Worm (Caenorhabditis elegans) whole organism, L4/young adult: ENCODE results near the gene lat-1.
A peak's percentile ranks its signal among the peaks of the same experiment; 100 is the strongest.

Experiments
- W03F9.2 ChIP-seq: fragments of 150-350 bp; optimal IDR thresholded peaks from 2 replicates; lab custom pipeline; 2014; ENCODE audit warnings: missing biosample characterization, missing genetic modification characterization
- dao-5 ChIP-seq: sonication (generic microtip); optimal IDR thresholded peaks from 2 replicates; lab custom pipeline; 2016; ENCODE audit warnings: missing genotype, missing genetic modification characterization, moderate library complexity, missing compliant biosample characterization
- him-1 ChIP-seq: sonication (generic microtip); optimal IDR thresholded peaks from 2 replicates; lab custom pipeline; 2016; ENCODE audit warnings: missing genotype, missing genetic modification reagents, missing genetic modification characterization, missing compliant biosample characterization

The lat-1 gene

ce11 chrII:8883559-8883958, 13.1 kb upstream of the lat-1 start, which contains the start of gene rha-1:
Gene rha-1, minus strand, starts transcription at chrII:8883659.
- TF ChIP-seq W03F9.2 (tag; lab: Kevin White, UChicago) (no peak), dao-5 (tag; lab: Kevin White, UChicago) (no peak), him-1 (tag; lab: Kevin White, UChicago) (no peak)

DNA sequence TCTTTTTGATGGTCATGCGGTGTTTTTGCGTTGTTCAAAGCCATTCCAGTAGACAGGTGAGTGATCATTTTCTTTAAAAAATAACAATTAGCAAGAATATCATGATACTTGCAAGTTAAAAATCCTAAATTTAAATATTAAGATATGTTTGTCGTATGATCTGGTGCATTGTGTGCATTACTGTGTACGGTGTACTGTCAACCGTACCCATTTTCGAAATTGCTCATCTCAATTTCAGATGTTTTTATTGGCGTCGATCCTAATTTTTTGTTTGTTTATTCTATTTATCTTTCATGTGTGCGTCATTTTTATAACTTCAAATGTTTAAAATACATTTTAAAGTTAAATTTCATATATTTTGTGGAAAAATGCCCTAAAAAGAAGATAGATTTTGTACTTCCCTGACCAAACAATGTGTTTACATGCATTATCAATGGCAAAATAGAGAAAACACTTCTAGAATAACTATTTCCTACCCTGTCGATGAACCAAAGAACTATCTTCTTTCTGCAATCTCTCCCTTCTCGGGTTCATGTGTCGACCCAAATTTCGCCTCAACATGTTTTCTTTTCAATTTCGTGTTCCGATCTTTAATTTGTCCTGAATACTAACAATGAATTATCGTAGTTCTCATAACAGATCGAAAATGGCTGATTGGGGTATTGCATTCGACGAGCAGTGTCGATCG, 12.2 kb upstream of the lat-1 start, which contains the start of the genes T07D4.5 and ddx-19:
Gene T07D4.5, minus strand, starts transcription at position 71 of the 688 bp plus-strand sequence.
Gene ddx-19, plus strand, starts transcription at position 638 of the 688 bp plus-strand sequence.
- TF ChIP-seq dao-5 (tag; lab: Kevin White, UChicago), result no peak
- no peak for TF ChIP-seq him-1 (tag; lab: Kevin White, UChicago)
- peak; percentile 28 for TF ChIP-seq W03F9.2 (tag; lab: Kevin White, UChicago)

DNA sequence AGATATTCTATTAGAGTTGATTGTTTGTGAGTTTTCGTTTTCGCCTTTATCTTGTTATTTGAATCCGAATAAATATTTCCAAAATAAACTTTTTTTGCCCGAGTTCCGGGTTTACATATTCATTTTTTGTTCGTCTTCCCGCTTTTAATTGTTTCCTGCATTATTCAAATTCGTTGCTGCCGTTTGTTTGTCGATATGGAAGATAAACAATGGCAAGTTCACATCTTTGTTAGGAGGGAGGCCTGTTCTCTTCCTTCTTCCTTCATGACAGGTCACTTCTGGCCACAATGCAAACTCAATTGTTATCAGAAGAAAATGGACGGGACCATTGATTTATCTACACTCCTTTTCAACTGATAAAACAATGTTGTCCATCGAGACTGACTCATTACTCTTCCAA, 7.1 kb upstream of the lat-1 start:
- TF ChIP-seq dao-5 (tag; lab: Kevin White, UChicago) (no peak), W03F9.2 (tag; lab: Kevin White, UChicago) (no peak), him-1 (tag; lab: Kevin White, UChicago) (no peak)

DNA sequence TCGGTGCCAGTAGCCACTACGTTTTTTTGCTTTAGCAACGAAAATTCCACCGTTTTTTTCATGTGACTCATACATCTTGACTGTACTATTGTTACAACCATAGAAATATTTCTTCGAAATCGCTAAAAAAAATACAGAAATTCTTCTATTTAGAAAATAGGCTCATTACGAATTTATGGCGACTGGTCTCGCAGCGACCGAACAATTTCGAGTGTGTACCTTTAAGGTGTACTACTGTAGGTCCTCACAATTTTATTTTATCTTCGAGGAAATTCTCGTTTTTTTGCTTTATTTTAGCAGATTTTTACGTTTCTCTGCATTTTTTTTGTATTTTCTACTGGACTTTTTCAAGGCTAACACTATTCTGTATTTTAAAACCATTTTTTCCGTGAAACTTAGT, 6.6 kb upstream of the lat-1 start:
- TF ChIP-seq W03F9.2 (tag; lab: Kevin White, UChicago), result peak; percentile 37
- TF ChIP-seq dao-5 (tag; lab: Kevin White, UChicago), result no peak

ce11 chrII:8890530-8890929, 6.1 kb upstream of the lat-1 start:
- no peak for TF ChIP-seq him-1 (tag; lab: Kevin White, UChicago)
- TF ChIP-seq dao-5 (tag; lab: Kevin White, UChicago), result no peak
- TF ChIP-seq W03F9.2 (tag; lab: Kevin White, UChicago), result no peak

DNA sequence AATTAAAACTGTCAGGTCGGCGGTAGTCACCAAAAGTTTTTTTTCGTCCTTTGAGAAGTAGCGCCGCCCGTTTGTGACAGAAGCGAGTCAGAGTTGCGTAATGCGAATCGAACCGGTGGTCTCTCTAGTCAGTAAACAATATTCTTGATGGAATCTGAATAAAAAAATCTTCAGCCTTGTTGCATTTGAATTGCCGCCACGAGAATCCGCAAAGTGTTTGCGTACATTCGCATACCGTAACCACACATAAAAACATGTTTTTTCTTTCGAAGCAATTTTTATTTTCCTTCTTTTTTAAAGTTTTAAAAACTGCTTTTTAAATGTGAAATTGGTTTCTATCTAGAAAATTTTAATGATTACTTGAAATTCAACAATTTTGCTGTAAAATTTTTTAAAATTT, 5.6 kb upstream of the lat-1 start:
- TF ChIP-seq W03F9.2 (tag; lab: Kevin White, UChicago), result no peak
- no peak for TF ChIP-seq him-1 (tag; lab: Kevin White, UChicago)
- no peak for TF ChIP-seq dao-5 (tag; lab: Kevin White, UChicago)

DNA sequence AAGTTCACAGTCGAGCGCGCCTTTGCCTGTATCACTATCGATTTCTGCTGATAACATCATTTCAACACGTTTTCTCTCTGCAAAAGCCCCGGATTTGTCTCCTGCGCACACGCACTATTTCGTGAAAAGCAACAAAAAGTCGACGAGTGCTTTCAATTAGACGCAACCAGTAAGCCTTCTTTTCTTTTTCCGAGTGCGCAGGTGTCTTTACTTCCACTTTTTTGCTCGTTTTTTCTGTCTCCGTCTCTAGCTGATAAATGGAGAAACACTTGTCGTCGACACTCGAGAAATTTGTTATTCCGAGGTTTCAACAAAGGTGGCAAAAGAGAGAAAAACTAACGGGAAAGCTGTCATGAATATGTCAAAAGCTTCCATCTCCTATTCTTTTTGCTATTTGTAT, 5.0 kb upstream of the lat-1 start:
- TF ChIP-seq W03F9.2 (tag; lab: Kevin White, UChicago), result no peak
- no peak for TF ChIP-seq dao-5 (tag; lab: Kevin White, UChicago)
- TF ChIP-seq him-1 (tag; lab: Kevin White, UChicago), result no peak

DNA sequence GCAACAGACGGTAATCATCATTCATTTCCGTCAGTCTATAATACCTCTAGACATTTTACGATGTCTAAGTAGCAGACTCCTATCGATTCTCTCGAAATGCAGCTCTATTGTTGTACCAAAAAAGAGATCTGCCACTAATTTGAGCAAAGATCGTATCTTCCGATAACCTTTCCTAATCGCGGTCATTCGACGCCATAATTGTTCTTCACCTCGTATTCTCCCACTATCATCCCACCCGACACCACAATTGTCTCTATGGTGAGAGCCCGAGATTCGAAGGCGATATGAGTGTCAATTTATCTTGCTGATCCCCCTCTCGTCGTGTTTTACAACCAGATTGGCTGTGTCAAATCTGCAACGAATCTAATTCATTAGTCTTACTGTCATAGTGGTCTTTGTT, 1.2 kb upstream of the lat-1 start:
- TF ChIP-seq him-1 (tag; lab: Kevin White, UChicago) (no peak), W03F9.2 (tag; lab: Kevin White, UChicago) (no peak), dao-5 (tag; lab: Kevin White, UChicago) (no peak)

DNA sequence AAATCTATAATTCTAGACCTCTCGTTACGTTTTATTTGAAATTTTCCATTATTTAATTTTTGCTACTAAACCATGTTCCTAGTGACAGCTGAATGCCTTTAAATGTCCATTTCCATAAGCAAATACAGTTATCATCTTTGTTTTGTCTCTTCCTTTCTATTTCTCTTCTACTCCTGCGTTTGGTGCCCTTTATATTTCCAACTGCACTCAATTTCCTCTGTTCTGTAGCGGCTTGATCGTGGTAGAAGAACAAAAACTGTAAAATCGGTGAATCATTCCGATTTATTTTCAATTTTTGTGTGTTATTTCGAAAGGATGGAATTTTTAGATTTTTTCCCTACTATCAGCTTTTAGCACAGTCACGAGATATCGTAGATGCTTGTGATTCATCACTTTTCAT, 746 bp upstream of the lat-1 start:
- TF ChIP-seq him-1 (tag; lab: Kevin White, UChicago) (no peak), W03F9.2 (tag; lab: Kevin White, UChicago) (no peak), dao-5 (tag; lab: Kevin White, UChicago) (no peak)

DNA sequence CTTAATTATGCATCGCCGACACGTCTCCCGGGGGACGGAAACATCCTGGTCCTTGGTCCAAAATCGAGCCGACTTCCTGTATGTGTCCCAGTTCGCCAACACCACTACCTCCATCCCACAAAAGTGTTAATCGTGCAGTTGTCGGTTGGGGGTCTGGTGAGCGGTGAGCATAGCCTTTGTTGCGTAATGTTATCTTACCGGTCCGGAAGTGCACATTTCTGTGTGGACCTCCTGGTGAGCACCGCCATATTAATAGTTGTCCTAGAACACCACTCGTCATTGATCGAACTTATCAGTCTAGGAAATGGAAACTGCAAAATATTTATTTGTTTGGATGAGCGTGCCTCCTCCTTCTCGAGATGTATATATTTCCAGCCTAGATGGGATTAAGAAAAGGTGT, 603 bp downstream of the lat-1 start:
- TF ChIP-seq him-1 (tag; lab: Kevin White, UChicago) (no peak), dao-5 (tag; lab: Kevin White, UChicago) (no peak), W03F9.2 (tag; lab: Kevin White, UChicago) (no peak)

DNA sequence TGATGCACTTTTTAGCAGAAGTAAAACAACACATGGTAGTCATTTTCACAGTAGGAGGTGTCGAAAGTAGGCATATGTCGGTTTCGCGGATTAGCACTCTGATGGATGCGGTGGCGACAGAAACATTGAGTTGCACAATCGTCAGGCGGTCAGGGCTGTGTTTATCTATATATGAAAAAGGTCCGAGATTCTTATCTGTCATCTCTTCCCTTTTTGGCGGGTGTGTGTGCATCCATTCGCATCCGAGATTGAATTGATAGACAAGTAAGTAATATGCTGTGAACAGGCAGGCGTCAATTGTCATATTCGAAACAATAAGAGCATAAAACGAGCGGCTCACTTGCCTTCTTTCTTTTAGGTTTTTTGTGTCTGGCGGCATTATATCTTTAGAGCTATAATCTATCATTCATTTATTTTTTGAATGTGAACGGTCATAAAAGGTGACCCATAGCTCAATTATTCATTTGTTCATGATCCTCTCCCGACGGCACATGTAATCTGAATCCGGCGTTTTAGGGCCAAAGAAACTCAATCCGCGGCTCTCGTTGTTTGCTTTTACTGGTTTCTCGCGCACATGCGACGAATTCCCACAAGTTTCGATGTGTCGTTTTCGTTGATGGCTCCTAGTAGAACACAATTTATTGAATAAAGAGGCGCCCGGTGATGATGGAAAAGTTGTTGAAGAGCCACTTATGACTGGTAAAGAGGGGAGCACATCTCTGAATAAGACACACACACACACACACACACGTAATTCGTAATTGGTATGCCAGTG, 2.1 kb downstream of the lat-1 start:
- TF ChIP-seq W03F9.2 (tag; lab: Kevin White, UChicago) (no peak), dao-5 (tag; lab: Kevin White, UChicago) (no peak), him-1 (tag; lab: Kevin White, UChicago) (no peak)

DNA sequence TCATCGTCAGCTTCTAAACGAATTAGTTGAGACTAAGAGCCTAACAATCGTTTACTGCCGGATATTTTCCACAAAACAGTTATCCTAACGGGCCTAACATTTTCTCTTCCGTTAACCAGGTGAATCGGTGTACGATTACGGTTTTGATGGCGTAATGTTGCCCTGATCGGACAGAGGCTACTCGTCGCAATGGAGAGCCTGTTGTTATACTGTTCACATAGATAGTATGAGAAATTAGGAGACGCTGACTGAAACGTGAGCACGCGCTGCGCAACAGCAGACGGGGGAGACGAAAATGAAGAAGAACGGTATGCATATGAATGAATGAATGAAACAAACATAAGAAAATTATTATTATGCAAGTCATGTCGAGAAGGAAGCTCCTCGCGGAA, 2.7 kb downstream of the lat-1 start:
- TF ChIP-seq dao-5 (tag; lab: Kevin White, UChicago) (no peak), W03F9.2 (tag; lab: Kevin White, UChicago) (no peak), him-1 (tag; lab: Kevin White, UChicago) (no peak)

ce11 chrII:8903871-8904270, 7.2 kb downstream of the lat-1 start:
- no peak for TF ChIP-seq W03F9.2 (tag; lab: Kevin White, UChicago)
- no peak for TF ChIP-seq dao-5 (tag; lab: Kevin White, UChicago)
